Worm (Caenorhabditis elegans) whole organism, L2 larva: Measurements from ENCODE around the gene idpb-4.

Source experiments
- C34F6.9 ChIP-seq: fragments of 150-350 bp; optimal IDR thresholded peaks from 2 replicates; lab custom pipeline; 2014; ENCODE audit warnings: missing biosample characterization, missing genetic modification characterization
- F13H6.1 ChIP-seq: sonication (generic microtip); optimal IDR thresholded peaks from 2 replicates; lab custom pipeline; 2016; ENCODE audit warnings: missing genetic modification characterization, missing compliant biosample characterization
- R02D3.7 ChIP-seq: fragments of 150-350 bp; optimal IDR thresholded peaks from 2 replicates; lab custom pipeline; 2014; ENCODE audit warnings: missing biosample characterization, missing genetic modification characterization
- Y55F3AM.14 ChIP-seq: fragments of 200-800 bp; sonication (Bioruptor generic); optimal IDR thresholded peaks from 2 replicates; lab custom pipeline; 2018; ENCODE audit warnings: mild to moderate bottlenecking, missing genetic modification characterization, missing compliant biosample characterization
- ZK546.5 ChIP-seq: sonication (generic microtip); optimal IDR thresholded peaks from 2 replicates; lab custom pipeline; 2017; ENCODE audit warnings: missing biosample characterization, missing genetic modification characterization
- alr-1 ChIP-seq: fragments of 150-350 bp; optimal IDR thresholded peaks from 2 replicates; lab custom pipeline; 2014; ENCODE audit warnings: missing biosample characterization, missing genetic modification characterization
- blmp-1 ChIP-seq: sonication (generic microtip); optimal IDR thresholded peaks from 2 replicates; lab custom pipeline; 2017; ENCODE audit warnings: missing genetic modification characterization, mild to moderate bottlenecking, missing compliant biosample characterization, antibody characterized with exemption, moderate library complexity; ENCODE audit not compliant: insufficient read depth
- ceh-16 ChIP-seq: fragments of 150-350 bp; optimal IDR thresholded peaks from 2 replicates; lab custom pipeline; 2014; ENCODE audit warnings: missing biosample characterization, missing genetic modification characterization
- crh-2 ChIP-seq: sonication (generic microtip); optimal IDR thresholded peaks from 2 replicates; lab custom pipeline; 2017; ENCODE audit warnings: missing biosample characterization, missing genetic modification characterization
- egl-27 ChIP-seq: sonication (generic microtip); optimal IDR thresholded peaks from 3 replicates; lab custom pipeline; 2017; ENCODE audit warnings: missing biosample characterization, missing genetic modification reagents, missing genetic modification characterization
- elt-1 ChIP-seq: fragments of 150-350 bp; optimal IDR thresholded peaks from 2 replicates; lab custom pipeline; 2014; ENCODE audit warnings: missing biosample characterization, missing genetic modification characterization
- fos-1 ChIP-seq: fragments of 150-350 bp; optimal IDR thresholded peaks from 2 replicates; lab custom pipeline; 2014; ENCODE audit warnings: missing biosample characterization, missing genetic modification characterization
- gmeb-1 ChIP-seq: fragments of 150-350 bp; optimal IDR thresholded peaks from 2 replicates; lab custom pipeline; 2014; ENCODE audit warnings: missing biosample characterization, missing genetic modification characterization
- lin-11 ChIP-seq: fragments of 150-350 bp; sonication (generic microtip); optimal IDR thresholded peaks from 2 replicates; lab custom pipeline; 2014; ENCODE audit warnings: missing biosample characterization, missing genetic modification characterization, inconsistent platforms, mixed read lengths
- lin-13 ChIP-seq: fragments of 150-350 bp; optimal IDR thresholded peaks from 2 replicates; lab custom pipeline; 2014; ENCODE audit warnings: missing biosample characterization, missing genetic modification reagents, missing genetic modification characterization
- lin-39 ChIP-seq: fragments of 150-350 bp; optimal IDR thresholded peaks from 2 replicates; lab custom pipeline; 2014; ENCODE audit warnings: missing biosample characterization, missing genetic modification reagents, missing genetic modification characterization
- lsy-2 ChIP-seq, 2 experiments: fragments of 150-350 bp in 1 of 2; sonication (generic microtip) in 1 of 2; optimal IDR thresholded peaks; 2 replicates each; lab custom pipeline; 2014 to 2017; ENCODE audit warnings: missing biosample characterization in 2 of 2, missing genetic modification characterization in 2 of 2
- mab-5 ChIP-seq: fragments of 150-350 bp; optimal IDR thresholded peaks from 2 replicates; lab custom pipeline; 2014; ENCODE audit warnings: missing biosample characterization, missing genetic modification characterization
- mdl-1 ChIP-seq, 2 experiments: fragments of 150-350 bp in 1 of 2; sonication (generic microtip) in 1 of 2; optimal IDR thresholded peaks; 2 replicates each; lab custom pipeline; 2017; ENCODE audit warnings: missing biosample characterization in 2 of 2, missing genetic modification characterization in 2 of 2
- nhr-10 ChIP-seq: sonication (generic microtip); optimal IDR thresholded peaks from 2 replicates; lab custom pipeline; 2017; ENCODE audit warnings: missing biosample characterization, missing genetic modification characterization
- nhr-12 ChIP-seq: fragments of 150-350 bp; optimal IDR thresholded peaks from 2 replicates; lab custom pipeline; 2014; ENCODE audit warnings: missing biosample characterization, missing genetic modification characterization
- nhr-129 ChIP-seq: fragments of 150-350 bp; optimal IDR thresholded peaks from 2 replicates; lab custom pipeline; 2014; ENCODE audit warnings: missing biosample characterization, missing genetic modification characterization
- nhr-21 ChIP-seq: fragments of 150-350 bp; optimal IDR thresholded peaks from 2 replicates; lab custom pipeline; 2014; ENCODE audit warnings: missing biosample characterization, missing genetic modification characterization
- nhr-237 ChIP-seq: fragments of 150-350 bp; optimal IDR thresholded peaks from 2 replicates; lab custom pipeline; 2014; ENCODE audit warnings: missing biosample characterization, missing genetic modification characterization
- nhr-25 ChIP-seq: fragments of 150-350 bp; sonication (generic microtip); optimal IDR thresholded peaks from 3 replicates; lab custom pipeline; 2014; ENCODE audit warnings: missing biosample characterization, missing genetic modification characterization
- nhr-6 ChIP-seq: fragments of 150-350 bp; optimal IDR thresholded peaks from 2 replicates; lab custom pipeline; 2014; ENCODE audit warnings: missing biosample characterization, missing genetic modification characterization
- sem-4 ChIP-seq: fragments of 150-350 bp; optimal IDR thresholded peaks from 2 replicates; lab custom pipeline; 2014; ENCODE audit warnings: missing biosample characterization, missing genetic modification reagents, missing genetic modification characterization
- skn-1 ChIP-seq: sonication (generic microtip); optimal IDR thresholded peaks from 2 replicates; lab custom pipeline; 2017; ENCODE audit warnings: missing biosample characterization, missing genetic modification characterization
- sma-3 ChIP-seq: sonication (generic microtip); optimal IDR thresholded peaks from 2 replicates; lab custom pipeline; 2016; ENCODE audit warnings: missing genetic modification reagents, missing genetic modification characterization, missing compliant biosample characterization
- sma-9 ChIP-seq, 2 experiments: fragments of 150-350 bp in 1 of 2; sonication (generic microtip) in 1 of 2; optimal IDR thresholded peaks; 2 replicates each; lab custom pipeline; 2014 to 2016; ENCODE audit warnings: missing genetic modification characterization in 2 of 2, mild to moderate bottlenecking in 1 of 2, missing biosample characterization in 1 of 2, missing compliant biosample characterization in 1 of 2, missing genetic modification reagents in 1 of 2, moderate library complexity in 1 of 2
- unc-39 ChIP-seq: fragments of 150-350 bp; optimal IDR thresholded peaks from 2 replicates; lab custom pipeline; 2014; ENCODE audit warnings: missing biosample characterization, missing genetic modification characterization
- unc-55 ChIP-seq: fragments of 150-350 bp; sonication (generic microtip); optimal IDR thresholded peaks from 3 replicates; lab custom pipeline; 2014; ENCODE audit warnings: missing biosample characterization, missing genetic modification reagents, missing genetic modification characterization
- ztf-1 ChIP-seq: fragments of 200-800 bp; sonication (Bioruptor generic); conservative IDR thresholded peaks from 2 replicates; pipeline ENCODE4 v1.3.6; 2022; ENCODE audit warnings: missing genetic modification characterization, missing compliant biosample characterization
- ztf-11 ChIP-seq: sonication (generic microtip); optimal IDR thresholded peaks from 2 replicates; lab custom pipeline; 2017; ENCODE audit warnings: missing biosample characterization, missing genetic modification characterization
- ztf-4 ChIP-seq: fragments of 150-350 bp; optimal IDR thresholded peaks from 2 replicates; lab custom pipeline; 2014; ENCODE audit warnings: missing biosample characterization, missing genetic modification characterization

The idpb-4 gene

ce11 chrII:8740326-8740949, 3.1 kb upstream of the idpb-4 start:
- TF ChIP-seq nhr-25 (tag; lab: Kevin White, UChicago), result peak; percentile 77
- TF ChIP-seq nhr-129 (tag; lab: Kevin White, UChicago), result peak; percentile 41
- peak; percentile 42 for TF ChIP-seq F13H6.1 (tag; lab: Kevin White, UChicago)
- peak; percentile 99 for TF ChIP-seq sma-9 (GFP tag; optimal IDR thresholded peaks at IDR 0.05; lab: Kevin White, UChicago)
- TF ChIP-seq sma-9 (tag; optimal IDR thresholded peaks at IDR 0.05; lab: Kevin White, UChicago), result no peak
- TF ChIP-seq R02D3.7 (tag; lab: Kevin White, UChicago), result no peak
- TF ChIP-seq blmp-1 (tag; lab: Kevin White, UChicago), result peak; percentile 39
- TF ChIP-seq C34F6.9 (tag; lab: Kevin White, UChicago), result no peak
- peak; percentile 38 for TF ChIP-seq egl-27
- peak in 1 of 2 experiments; percentile 40 for TF ChIP-seq lsy-2 (tag; optimal IDR thresholded peaks at IDR 0.05; lab: Kevin White, UChicago)
- TF ChIP-seq nhr-6 (tag; lab: Kevin White, UChicago), result peak; percentile 34
- TF ChIP-seq lin-13 (GFP tag; lab: Kevin White, UChicago), result peak; percentile 5
- peak; percentile 63 for TF ChIP-seq nhr-21 (tag; lab: Kevin White, UChicago)
- TF ChIP-seq gmeb-1 (tag; lab: Kevin White, UChicago), result peak; percentile 14
- no peak for TF ChIP-seq nhr-10 (tag; lab: Kevin White, UChicago)
- TF ChIP-seq crh-2 (tag; lab: Kevin White, UChicago), result peak; percentile 79
- peak; percentile 58 to 62 for TF ChIP-seq mdl-1 (tag; optimal IDR thresholded peaks at IDR 0.05; lab: Kevin White, UChicago)
- peak; percentile 46 for TF ChIP-seq Y55F3AM.14 (GFP tag; lab: Kevin White, UChicago)
- TF ChIP-seq unc-55, result no peak
- TF ChIP-seq fos-1, result peak; percentile 77
- TF ChIP-seq skn-1 (tag; lab: Kevin White, UChicago), result no peak
- no peak for TF ChIP-seq ZK546.5 (tag; lab: Kevin White, UChicago)

ce11 chrII:8738955-8739354, 1.6 kb upstream of the idpb-4 start:
- TF ChIP-seq ztf-4 (tag; lab: Kevin White, UChicago) (peak; percentile 3), lin-13 (GFP tag; lab: Kevin White, UChicago) (peak; percentile 10), nhr-129 (tag; lab: Kevin White, UChicago) (no peak), crh-2 (tag; lab: Kevin White, UChicago) (peak; percentile 35), nhr-25 (tag; lab: Kevin White, UChicago) (no peak), sma-9 (GFP tag; optimal IDR thresholded peaks at IDR 0.05; lab: Kevin White, UChicago) (peak; percentile 73), sma-9 (tag; optimal IDR thresholded peaks at IDR 0.05; lab: Kevin White, UChicago) (no peak)

ce11 chrII:8738244-8738643, 888 bp upstream of the idpb-4 start:
- TF ChIP-seq skn-1 (tag; lab: Kevin White, UChicago) (no peak), ceh-16 (tag; lab: Kevin White, UChicago) (no peak), alr-1 (tag; lab: Kevin White, UChicago) (no peak), unc-39 (no peak), sma-3 (GFP tag; lab: Kevin White, UChicago) (no peak), nhr-12 (tag; lab: Kevin White, UChicago) (no peak), ztf-11 (tag; lab: Kevin White, UChicago) (no peak), nhr-21 (tag; lab: Kevin White, UChicago) (no peak), fos-1 (no peak), gmeb-1 (tag; lab: Kevin White, UChicago) (no peak), R02D3.7 (tag; lab: Kevin White, UChicago) (no peak), lin-13 (GFP tag; lab: Kevin White, UChicago) (no peak), nhr-237 (tag; lab: Kevin White, UChicago) (no peak), elt-1 (tag; lab: Kevin White, UChicago) (no peak), nhr-10 (tag; lab: Kevin White, UChicago) (no peak), mab-5 (tag; lab: Kevin White, UChicago) (no peak)

- TF ChIP-seq ztf-1 (GFP tag; lab: Robert Waterston, UW), result no peak
- no peak for TF ChIP-seq lsy-2 (tag; optimal IDR thresholded peaks at IDR 0.05; lab: Kevin White, UChicago)
- TF ChIP-seq sem-4, result no peak
- TF ChIP-seq nhr-25 (tag; lab: Kevin White, UChicago), result no peak
- TF ChIP-seq lin-39 (tag; lab: Kevin White, UChicago), result no peak
- no peak for TF ChIP-seq nhr-21 (tag; lab: Kevin White, UChicago)
- no peak for TF ChIP-seq lin-11 (tag; lab: Kevin White, UChicago)
- no peak for TF ChIP-seq elt-1 (tag; lab: Kevin White, UChicago)
- TF ChIP-seq nhr-10 (tag; lab: Kevin White, UChicago), result no peak
- no peak for TF ChIP-seq fos-1
- TF ChIP-seq skn-1 (tag; lab: Kevin White, UChicago), result no peak
- no peak for TF ChIP-seq nhr-12 (tag; lab: Kevin White, UChicago)
- TF ChIP-seq lin-13 (GFP tag; lab: Kevin White, UChicago), result no peak
- TF ChIP-seq nhr-6 (tag; lab: Kevin White, UChicago), result no peak
- no peak for TF ChIP-seq mdl-1 (tag; optimal IDR thresholded peaks at IDR 0.05; lab: Kevin White, UChicago)
- TF ChIP-seq gmeb-1 (tag; lab: Kevin White, UChicago), result no peak
Observed at ce11 chrII:8733627-8734026, 3.7 kb downstream of the idpb-4 start.
